Fruit fly (Drosophila melanogaster): ENCODE measurements around the gene esc.

DNA sequence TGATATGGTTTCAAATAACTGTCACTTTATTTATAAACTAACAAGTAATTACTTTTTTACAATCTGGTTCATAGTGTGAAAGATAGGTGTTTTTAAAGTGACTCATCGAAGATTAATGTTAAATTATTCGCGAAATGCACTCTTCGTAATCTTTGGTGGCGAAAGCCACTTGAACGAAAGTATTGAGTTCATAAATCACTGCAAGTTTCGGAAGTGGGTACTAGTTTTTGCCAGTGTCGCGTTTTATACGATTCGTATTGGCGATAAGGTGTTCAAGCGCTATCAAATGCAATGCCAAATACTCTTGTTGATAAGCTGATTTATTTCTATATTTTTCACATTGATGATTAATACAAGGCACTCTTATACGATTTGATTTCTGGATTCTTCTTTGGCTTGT, 12.3 kb upstream of the esc start:
- TF ChIP-seq CG7368 (GFP tag; optimal IDR thresholded peaks at IDR 0.05) (no peak), CG8319 (GFP tag; optimal IDR thresholded peaks at IDR 0.05) (no peak), Sox14 (GFP tag; optimal IDR thresholded peaks at IDR 0.05) (no peak), lz (GFP tag; optimal IDR thresholded peaks at IDR 0.05) (no peak), spab (GFP tag; optimal IDR thresholded peaks at IDR 0.05) (no peak), Sox15 (GFP tag; optimal IDR thresholded peaks at IDR 0.05) (no peak), CG34406 (GFP tag; optimal IDR thresholded peaks at IDR 0.05) (no peak), Lpt (GFP tag; optimal IDR thresholded peaks at IDR 0.05) (no peak)
